Worm (Caenorhabditis elegans): ENCODE results near the gene rol-6.

DNA sequence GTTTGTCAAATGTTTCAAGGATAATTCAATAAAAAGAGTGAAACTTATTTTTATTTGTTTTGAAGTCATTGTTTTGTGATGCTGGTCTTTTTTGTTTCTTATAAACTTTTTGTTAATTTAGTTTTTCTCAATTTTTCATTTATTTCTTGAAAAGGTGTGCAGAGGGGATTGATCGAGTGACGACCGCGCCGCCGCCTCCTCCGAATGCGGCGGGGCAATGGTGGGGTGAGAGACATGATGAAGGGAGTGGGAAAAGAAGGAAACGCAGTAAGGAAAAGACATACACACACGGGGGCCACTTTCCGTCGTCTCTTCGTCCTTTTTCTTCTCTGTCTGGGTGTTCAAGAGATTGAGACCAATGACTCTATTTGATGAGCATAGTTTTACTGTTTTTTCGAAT, 36.5 kb downstream of the rol-6 start:
- TF ChIP-seq eor-1 (tag; optimal IDR thresholded peaks at IDR 0.05) (no peak), nfya-1 (tag; optimal IDR thresholded peaks at IDR 0.05; ENCODE audit: insufficient read depth) (peak; percentile 26), unc-39 (tag; optimal IDR thresholded peaks at IDR 0.05) (no peak), nhr-25 (tag; optimal IDR thresholded peaks at IDR 0.05) (no peak), elt-3 (tag; optimal IDR thresholded peaks at IDR 0.05) (no peak), egl-27 (tag; optimal IDR thresholded peaks at IDR 0.05) (no peak), nhr-11 (tag; optimal IDR thresholded peaks at IDR 0.05) (no peak)
